Worm (Caenorhabditis elegans): Measurements from ENCODE around the gene ZC15.5.
"Not testable (repeated sequence)": the region's sequence is repeated elsewhere in the genome, so short reads cannot be mapped to it uniquely, and the experiment has no call there.

DNA sequence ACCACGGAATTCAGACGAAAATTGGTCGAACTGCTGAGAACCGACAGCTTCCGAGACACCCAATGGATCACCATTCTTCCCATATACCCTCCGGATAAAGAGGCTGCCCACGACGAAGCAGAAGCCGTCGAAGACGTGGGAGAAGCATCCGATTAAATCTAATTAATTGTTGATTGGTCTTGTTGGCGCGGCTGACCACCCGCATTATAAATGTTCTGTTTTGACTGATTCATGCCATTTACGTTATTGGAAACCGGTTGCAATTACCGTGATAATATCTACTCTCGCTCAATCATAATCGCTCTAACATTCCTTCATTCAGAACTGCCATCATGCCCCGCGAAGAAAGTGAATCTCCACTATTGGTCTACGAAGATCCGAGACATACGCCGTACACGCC is 5.5 kb downstream of the ZC15.5 start, which contains the start of gene ZC15.3:
- TF ChIP-seq zag-1 (tag; optimal IDR thresholded peaks at IDR 0.05); duxl-1 (tag; optimal IDR thresholded peaks at IDR 0.05; ENCODE audit: poor library complexity): not testable (repeated sequence)

Measured in whole organism, L4 larva.